Fruit fly (Drosophila melanogaster): Measurements from ENCODE around the gene RabGGTb.

DNA sequence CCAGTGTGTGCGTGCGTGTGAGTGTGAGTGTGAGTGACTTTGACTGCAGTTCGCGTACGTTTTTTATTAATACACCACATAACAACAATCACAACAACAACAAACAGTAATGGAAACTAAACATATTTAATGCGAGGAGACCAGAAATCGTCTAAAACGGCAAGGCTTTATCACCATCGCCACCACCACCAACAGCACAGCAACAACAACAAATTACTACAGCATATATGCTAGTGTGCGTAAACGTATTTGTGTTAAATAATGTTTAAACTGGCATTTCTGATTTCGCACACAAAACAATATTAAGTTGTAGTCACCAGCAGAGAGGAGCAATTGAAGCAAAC is 7.3 kb downstream of the RabGGTb start:
- no peak for TF ChIP-seq Hr83 (GFP tag; optimal IDR thresholded peaks at IDR 0.05; ENCODE audit: poor library complexity, severe bottlenecking)
- TF ChIP-seq psq (GFP tag; optimal IDR thresholded peaks at IDR 0.05) = no peak
- TF ChIP-seq dl (GFP tag; optimal IDR thresholded peaks at IDR 0.05; ENCODE audit: insufficient read depth in 1 of 2, partially characterized antibody in 2 of 2) = no peak
- no peak for TF ChIP-seq woc (GFP tag; optimal IDR thresholded peaks at IDR 0.05)
- no peak for TF ChIP-seq br (GFP tag; optimal IDR thresholded peaks at IDR 0.05)
- TF ChIP-seq Dif (GFP tag; optimal IDR thresholded peaks at IDR 0.05; ENCODE audit: partially characterized antibody) = no peak
- TF ChIP-seq GATAd (GFP tag; optimal IDR thresholded peaks at IDR 0.05) = no peak
- TF ChIP-seq Sp1 (GFP tag; optimal IDR thresholded peaks at IDR 0.05) = no peak
- no peak for TF ChIP-seq lola (GFP tag; optimal IDR thresholded peaks at IDR 0.05)
- TF ChIP-seq Hr78 (GFP tag; optimal IDR thresholded peaks at IDR 0.05) = peak; percentile 37
- no peak for TF ChIP-seq HLH106 (tag; optimal IDR thresholded peaks at IDR 0.05)
- TF ChIP-seq CG32264 (GFP tag; optimal IDR thresholded peaks at IDR 0.05) = no peak
- no peak for TF ChIP-seq tai (GFP tag; optimal IDR thresholded peaks at IDR 0.05)
- TF ChIP-seq dsf (GFP tag; optimal IDR thresholded peaks at IDR 0.05; ENCODE audit: borderline replicate concordance) = no peak
